Worm (Caenorhabditis elegans) whole organism, young adult: Measurements from ENCODE around the gene BE0003N10.1.
A peak's percentile ranks its signal among the peaks of the same experiment; 100 is the strongest.

Experiments
- B0261.1 ChIP-seq: sonication (generic microtip); optimal IDR thresholded peaks from 2 replicates; lab custom pipeline; 2016; ENCODE audit warnings: mild to moderate bottlenecking, missing genetic modification characterization, moderate library complexity, missing compliant biosample characterization
- B0336.3 ChIP-seq: fragments of 200-800 bp; sonication (Bioruptor generic); IDR thresholded peaks from 2 replicates; pipeline ENCODE4 v1.3.6; 2022; ENCODE audit warnings: missing genetic modification characterization, missing compliant biosample characterization
- C06A6.2 ChIP-seq: fragments of 200-800 bp; sonication (Bioruptor generic); conservative IDR thresholded peaks from 2 replicates; pipeline ENCODE4 v1.3.6; 2022; ENCODE audit warnings: missing genetic modification characterization, missing compliant biosample characterization
- C17E4.6 ChIP-seq: fragments of 200-800 bp; sonication (Bioruptor generic); IDR thresholded peaks from 2 replicates; pipeline ENCODE4 v1.3.6; 2022; ENCODE audit warnings: missing genetic modification reagents, missing genetic modification characterization, missing compliant biosample characterization
- D2030.7 ChIP-seq: fragments of 200-800 bp; sonication (Bioruptor generic); IDR thresholded peaks from 2 replicates; pipeline ENCODE4 v1.3.6; 2022; ENCODE audit warnings: missing genetic modification reagents, missing genetic modification characterization, missing compliant biosample characterization
- F33H1.4 ChIP-seq: fragments of 200-800 bp; sonication (Bioruptor generic); IDR thresholded peaks from 2 replicates; pipeline ENCODE4 v1.3.6; 2022; ENCODE audit warnings: missing genetic modification reagents, missing genetic modification characterization, missing compliant biosample characterization
- F55B11.4 ChIP-seq: sonication (generic microtip); optimal IDR thresholded peaks from 2 replicates; lab custom pipeline; 2016; ENCODE audit warnings: missing compliant biosample characterization, missing genetic modification characterization, borderline replicate concordance; ENCODE audit not compliant: insufficient read depth
- F57C9.4 ChIP-seq: sonication (generic microtip); optimal IDR thresholded peaks from 2 replicates; lab custom pipeline; 2017; ENCODE audit warnings: mild to moderate bottlenecking, missing genetic modification characterization, missing compliant biosample characterization
- K11D2.4 ChIP-seq: fragments of 200-800 bp; sonication (Bioruptor generic); IDR thresholded peaks from 2 replicates; pipeline ENCODE4 v1.3.6; 2022; ENCODE audit warnings: missing genetic modification reagents, missing genetic modification characterization, missing compliant biosample characterization
- T26A5.8 ChIP-seq: sonication (generic microtip); optimal IDR thresholded peaks from 2 replicates; lab custom pipeline; 2016; ENCODE audit warnings: missing genetic modification characterization, missing compliant biosample characterization
- Y53F4B.3 ChIP-seq: fragments of 200-800 bp; sonication (Bioruptor generic); IDR thresholded peaks from 2 replicates; pipeline ENCODE4 v1.3.6; 2022; ENCODE audit warnings: missing genetic modification reagents, missing genetic modification characterization, missing compliant biosample characterization
- Y53G8AR.9 ChIP-seq: fragments of 200-800 bp; sonication (Bioruptor generic); conservative IDR thresholded peaks from 2 replicates; pipeline ENCODE4 v1.3.6; 2022; ENCODE audit warnings: missing genetic modification reagents, missing genetic modification characterization, missing compliant biosample characterization
- ama-1 ChIP-seq, 3 experiments: fragments of 150-350 bp in 1 of 3; sonication (generic microtip) in 2 of 3; optimal IDR thresholded peaks; 2 replicates each; lab custom pipeline; 2014 to 2018; ENCODE audit warnings: missing biosample characterization in 2 of 3, missing genetic modification characterization in 2 of 3, missing genetic modification reagents in 2 of 3
- aptf-2 ChIP-seq: fragments of 200-800 bp; sonication (Bioruptor generic); conservative IDR thresholded peaks from 2 replicates; pipeline ENCODE4 v1.3.6; 2022; ENCODE audit warnings: missing genetic modification reagents, missing genetic modification characterization, missing compliant biosample characterization
- atf-7 ChIP-seq: sonication (generic microtip); optimal IDR thresholded peaks from 2 replicates; lab custom pipeline; 2017; ENCODE audit warnings: mild to moderate bottlenecking, missing genetic modification characterization, missing compliant biosample characterization
- attf-3 ChIP-seq: fragments of 200-800 bp; sonication (Bioruptor generic); conservative IDR thresholded peaks from 2 replicates; pipeline ENCODE4 v1.3.6; 2022; ENCODE audit warnings: missing genetic modification reagents, missing genetic modification characterization, missing compliant biosample characterization
- bed-2 ChIP-seq: fragments of 200-800 bp; sonication (Bioruptor generic); IDR thresholded peaks from 2 replicates; pipeline ENCODE4 v1.3.6; 2022; ENCODE audit warnings: missing genetic modification reagents, missing genetic modification characterization, missing compliant biosample characterization
- cebp-2 ChIP-seq: fragments of 200-800 bp; sonication (Bioruptor generic); IDR thresholded peaks from 2 replicates; pipeline ENCODE4 v1.3.6; 2022; ENCODE audit warnings: missing genetic modification characterization, missing compliant biosample characterization
- ceh-58 ChIP-seq: fragments of 200-800 bp; sonication (Bioruptor generic); IDR thresholded peaks from 2 replicates; pipeline ENCODE4 v1.3.6; 2022; ENCODE audit warnings: missing genetic modification characterization, missing compliant biosample characterization
- die-1 ChIP-seq: sonication (generic microtip); optimal IDR thresholded peaks from 2 replicates; lab custom pipeline; 2016; ENCODE audit warnings: missing genotype, mild to moderate bottlenecking, missing genetic modification characterization, missing compliant biosample characterization
- dox-1 ChIP-seq: fragments of 200-800 bp; sonication (Bioruptor generic); IDR thresholded peaks from 2 replicates; pipeline ENCODE4 v1.3.6; 2022; ENCODE audit warnings: missing genetic modification reagents, missing genetic modification characterization, missing compliant biosample characterization
- dpff-1 ChIP-seq: sonication (generic microtip); optimal IDR thresholded peaks from 2 replicates; lab custom pipeline; 2017; ENCODE audit warnings: mild to moderate bottlenecking, missing genetic modification characterization, missing compliant biosample characterization
- egl-44 ChIP-seq: fragments of 200-800 bp; sonication (Bioruptor generic); IDR thresholded peaks from 2 replicates; pipeline ENCODE4 v1.3.6; 2022; ENCODE audit warnings: missing genetic modification reagents, missing genetic modification characterization, missing compliant biosample characterization
- ekl-4 ChIP-seq: fragments of 200-800 bp; sonication (Bioruptor generic); IDR thresholded peaks from 2 replicates; pipeline ENCODE4 v1.3.6; 2022; ENCODE audit warnings: missing genetic modification reagents, missing genetic modification characterization, missing compliant biosample characterization
- fkh-3 ChIP-seq: sonication (generic microtip); optimal IDR thresholded peaks from 2 replicates; lab custom pipeline; 2016; ENCODE audit warnings: mild to moderate bottlenecking, missing genetic modification characterization, missing compliant biosample characterization
- him-1 ChIP-seq: sonication (generic microtip); optimal IDR thresholded peaks from 2 replicates; lab custom pipeline; 2016; ENCODE audit warnings: missing genotype, missing genetic modification reagents, missing genetic modification characterization, missing compliant biosample characterization
- hmg-1.2 ChIP-seq: fragments of 200-800 bp; sonication (Bioruptor generic); IDR thresholded peaks from 2 replicates; pipeline ENCODE4 v1.3.6; 2022; ENCODE audit warnings: missing genetic modification reagents, missing genetic modification characterization, missing compliant biosample characterization
- hmg-20 ChIP-seq: fragments of 200-800 bp; sonication (Bioruptor generic); IDR thresholded peaks from 2 replicates; pipeline ENCODE4 v1.3.6; 2022; ENCODE audit warnings: missing genetic modification reagents, missing genetic modification characterization, missing compliant biosample characterization
- hrde-1 ChIP-seq: sonication (generic microtip); optimal IDR thresholded peaks from 2 replicates; lab custom pipeline; 2016; ENCODE audit warnings: missing genetic modification characterization, mild to moderate bottlenecking, missing compliant biosample characterization, moderate library complexity, missing genotype, missing genetic modification reagents, borderline replicate concordance
- lag-1 ChIP-seq: fragments of 200-800 bp; sonication (Bioruptor generic); IDR thresholded peaks from 2 replicates; pipeline ENCODE4 v1.3.6; 2022; ENCODE audit warnings: missing genetic modification reagents, missing genetic modification characterization, missing compliant biosample characterization
- lin-40 ChIP-seq: sonication (generic microtip); optimal IDR thresholded peaks from 2 replicates; lab custom pipeline; 2016; ENCODE audit warnings: missing genetic modification characterization, mild to moderate bottlenecking, missing compliant biosample characterization, missing genotype, missing genetic modification reagents
- lir-1 ChIP-seq: fragments of 200-800 bp; sonication (Bioruptor generic); conservative IDR thresholded peaks from 2 replicates; pipeline ENCODE4 v1.3.6; 2022; ENCODE audit warnings: missing genetic modification reagents, missing genetic modification characterization, missing compliant biosample characterization
- madf-3 ChIP-seq: fragments of 200-800 bp; sonication (Bioruptor generic); IDR thresholded peaks from 2 replicates; pipeline ENCODE4 v1.3.6; 2022; ENCODE audit warnings: missing genetic modification reagents, missing genetic modification characterization, missing compliant biosample characterization
- madf-8 ChIP-seq: fragments of 200-800 bp; sonication (Bioruptor generic); conservative IDR thresholded peaks from 2 replicates; pipeline ENCODE4 v1.3.6; 2022; ENCODE audit warnings: missing genetic modification reagents, missing genetic modification characterization, missing compliant biosample characterization
- mes-4 ChIP-seq: sonication (generic microtip); optimal IDR thresholded peaks from 2 replicates; lab custom pipeline; 2016; ENCODE audit warnings: missing genotype, missing genetic modification characterization, missing compliant biosample characterization
- mxl-1 ChIP-seq: sonication (generic microtip); optimal IDR thresholded peaks from 2 replicates; lab custom pipeline; 2016; ENCODE audit warnings: missing genetic modification characterization, missing compliant biosample characterization
- nfyb-1 ChIP-seq: fragments of 200-800 bp; sonication (Bioruptor generic); IDR thresholded peaks from 2 replicates; pipeline ENCODE4 v1.3.6; 2022; ENCODE audit warnings: missing genetic modification reagents, missing genetic modification characterization, missing compliant biosample characterization
- nhr-120 ChIP-seq: fragments of 200-800 bp; sonication (Bioruptor generic); IDR thresholded peaks from 2 replicates; pipeline ENCODE4 v1.3.6; 2022; ENCODE audit warnings: missing genetic modification characterization, missing compliant biosample characterization
- nhr-179 ChIP-seq: sonication (generic microtip); optimal IDR thresholded peaks from 2 replicates; lab custom pipeline; 2016; ENCODE audit warnings: mild to moderate bottlenecking, missing genetic modification characterization, missing compliant biosample characterization
- nhr-27 ChIP-seq: fragments of 200-800 bp; sonication (Bioruptor generic); optimal IDR thresholded peaks from 2 replicates; lab custom pipeline; 2018; ENCODE audit warnings: mild to moderate bottlenecking, missing genetic modification characterization, moderate library complexity, missing compliant biosample characterization
- rcor-1 ChIP-seq: fragments of 200-800 bp; sonication (Bioruptor generic); IDR thresholded peaks from 2 replicates; pipeline ENCODE4 v1.3.6; 2022; ENCODE audit warnings: missing genetic modification reagents, missing genetic modification characterization, missing compliant biosample characterization
- repo-1 ChIP-seq: sonication (generic microtip); optimal IDR thresholded peaks from 2 replicates; lab custom pipeline; 2017; ENCODE audit warnings: mild to moderate bottlenecking, missing genetic modification characterization, missing compliant biosample characterization
- sea-2 ChIP-seq: fragments of 200-800 bp; sonication (Bioruptor generic); IDR thresholded peaks from 2 replicates; pipeline ENCODE4 v1.3.6; 2022; ENCODE audit warnings: missing genetic modification characterization, missing compliant biosample characterization
- snpc-1.1 ChIP-seq: sonication (generic microtip); optimal IDR thresholded peaks from 2 replicates; lab custom pipeline; 2017; ENCODE audit warnings: missing genetic modification characterization, mild to moderate bottlenecking, missing compliant biosample characterization, antibody characterized with exemption, moderate library complexity, missing genotype, missing genetic modification reagents; ENCODE audit not compliant: insufficient read depth
- sptf-2 ChIP-seq: fragments of 200-800 bp; sonication (Bioruptor generic); optimal IDR thresholded peaks from 2 replicates; lab custom pipeline; 2018; ENCODE audit warnings: mild to moderate bottlenecking, missing genetic modification characterization, missing compliant biosample characterization
- tbx-9 ChIP-seq: sonication (generic microtip); optimal IDR thresholded peaks from 2 replicates; lab custom pipeline; 2016; ENCODE audit warnings: borderline replicate concordance, missing genetic modification characterization, inconsistent platforms, missing compliant biosample characterization
- tlf-1 ChIP-seq: fragments of 200-800 bp; sonication (Bioruptor generic); optimal IDR thresholded peaks from 2 replicates; lab custom pipeline; 2018; ENCODE audit warnings: mild to moderate bottlenecking, missing genetic modification characterization, missing compliant biosample characterization
- ztf-22 ChIP-seq: fragments of 200-800 bp; sonication (Bioruptor generic); optimal IDR thresholded peaks from 2 replicates; lab custom pipeline; 2018; ENCODE audit warnings: mild to moderate bottlenecking, missing genetic modification characterization, moderate library complexity, missing compliant biosample characterization
- ztf-6 ChIP-seq: fragments of 200-800 bp; sonication (Bioruptor generic); IDR thresholded peaks from 2 replicates; pipeline ENCODE4 v1.3.6; 2022; ENCODE audit warnings: missing genetic modification reagents, missing genetic modification characterization, missing compliant biosample characterization

BE0003N10.1 gene

DNA sequence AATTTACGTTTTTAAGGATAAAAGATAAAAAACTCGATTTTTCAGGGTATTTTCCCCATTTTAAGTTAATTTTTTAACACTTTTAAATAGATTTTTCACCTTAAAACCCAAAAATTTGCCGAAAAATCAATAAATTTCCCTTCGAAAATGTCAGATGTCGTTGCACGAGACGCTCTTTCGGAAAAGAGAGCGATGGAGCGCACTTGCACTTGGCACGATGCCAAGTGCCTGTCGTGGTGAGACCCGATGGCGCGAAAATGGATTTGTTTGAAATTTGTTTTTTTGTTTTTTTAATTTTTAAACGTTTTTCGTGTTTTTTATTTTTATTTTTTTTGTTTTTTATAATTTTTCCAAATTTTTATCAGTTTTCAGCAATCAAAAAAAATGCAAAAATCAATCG is 43.2 kb downstream of the BE0003N10.1 start, which contains the start of the genes rab-18 and kbp-4 (continued):
- TF ChIP-seq hmg-1.2 (GFP tag; lab: Robert Waterston, UW) = peak; percentile 71
- no peak for TF ChIP-seq dpff-1 (tag; lab: Kevin White, UChicago)
- TF ChIP-seq madf-8 (GFP tag; lab: Robert Waterston, UW) = peak; percentile 76
- no peak for TF ChIP-seq fkh-3
- peak; percentile 63 for TF ChIP-seq atf-7 (tag; lab: Kevin White, UChicago)
- TF ChIP-seq tbx-9 = no peak
- TF ChIP-seq aptf-2 (GFP tag; lab: Robert Waterston, UW) = no peak
- TF ChIP-seq rcor-1 = peak; percentile 90
- no peak for TF ChIP-seq die-1
- no peak for TF ChIP-seq him-1
- no peak for TF ChIP-seq bed-2
- peak; percentile 67 for TF ChIP-seq attf-3 (GFP tag; lab: Robert Waterston, UW)
- TF ChIP-seq nfyb-1 (GFP tag; lab: Robert Waterston, UW) = peak; percentile 88
- TF ChIP-seq K11D2.4 (GFP tag; lab: Robert Waterston, UW) = peak; percentile 87
- peak; percentile 81 for TF ChIP-seq B0336.3 (GFP tag; lab: Robert Waterston, UW)
- TF ChIP-seq B0261.1 (tag; lab: Kevin White, UChicago) = no peak
- no peak for TF ChIP-seq sea-2 (GFP tag; lab: Robert Waterston, UW)
- TF ChIP-seq D2030.7 = peak; percentile 93
- TF ChIP-seq Y53G8AR.9 = peak; percentile 78; the same call in 1 of the 2 replicates
- TF ChIP-seq madf-3 (GFP tag; lab: Robert Waterston, UW) = peak; percentile 88
- no peak for TF ChIP-seq F55B11.4 (tag; lab: Kevin White, UChicago)
- no peak for TF ChIP-seq lag-1 (GFP tag; lab: Robert Waterston, UW)
- TF ChIP-seq repo-1 (tag; lab: Kevin White, UChicago) = peak; percentile 48
- TF ChIP-seq C06A6.2 (GFP tag; lab: Robert Waterston, UW) = peak; percentile 69
- TF ChIP-seq ztf-22 (GFP tag; lab: Kevin White, UChicago) = no peak
- TF ChIP-seq cebp-2 = no peak
- peak; percentile 93 for TF ChIP-seq tlf-1 (GFP tag; lab: Kevin White, UChicago)
- peak; percentile 99 for TF ChIP-seq F33H1.4 (GFP tag; lab: Robert Waterston, UW)
- 0 out of 2 replicates have a peak, but pooled peaks have one; percentile 38 for TF ChIP-seq Y53F4B.3 (GFP tag; lab: Robert Waterston, UW)
- no peak for TF ChIP-seq hmg-20 (GFP tag; lab: Robert Waterston, UW)
- no peak for TF ChIP-seq hrde-1 (tag; lab: Kevin White, UChicago)
- no peak for TF ChIP-seq ceh-58
- TF ChIP-seq F57C9.4 = no peak
- no peak for TF ChIP-seq nhr-27 (tag; lab: Kevin White, UChicago)
- TF ChIP-seq ekl-4 (GFP tag; lab: Robert Waterston, UW) = peak; percentile 94
- no peak for TF ChIP-seq ama-1 (optimal IDR thresholded peaks at IDR 0.05; lab: Kevin White, UChicago)
- TF ChIP-seq ama-1 (GFP tag; optimal IDR thresholded peaks at IDR 0.05; lab: Kevin White, UChicago) = no peak
- TF ChIP-seq ztf-6 (GFP tag; lab: Robert Waterston, UW) = 0 out of 2 replicates have a peak, but pooled peaks have one; percentile 48
- TF ChIP-seq nhr-120 = no peak
- TF ChIP-seq lir-1 = peak; percentile 87
- TF ChIP-seq T26A5.8 (tag; lab: Kevin White, UChicago) = no peak
- peak; percentile 89 for TF ChIP-seq lin-40 (tag; lab: Kevin White, UChicago)
- TF ChIP-seq C17E4.6 = peak; percentile 85; the same call in 1 of the 2 replicates
- TF ChIP-seq egl-44 = peak; percentile 69; the same call in 1 of the 2 replicates
- TF ChIP-seq nhr-179 (tag; lab: Kevin White, UChicago) = no peak
- no peak for TF ChIP-seq mes-4 (tag; lab: Kevin White, UChicago)
- no peak for TF ChIP-seq sptf-2 (GFP tag; lab: Kevin White, UChicago)
- TF ChIP-seq mxl-1 (tag; lab: Kevin White, UChicago) = no peak
- peak; percentile 96 for TF ChIP-seq dox-1 (GFP tag; lab: Robert Waterston, UW)
- TF ChIP-seq snpc-1.1 (tag; lab: Kevin White, UChicago) = peak; percentile 67
